Worm (Caenorhabditis elegans) whole organism, midembryonic: ENCODE data around the gene T24F1.7.

Source experiments
- cog-1 ChIP-seq: sonication (generic microtip); optimal IDR thresholded peaks from 2 replicates; lab custom pipeline; 2016; ENCODE audit warnings: missing genetic modification characterization, missing compliant biosample characterization
- klf-2 ChIP-seq: fragments of 200-800 bp; sonication (Bioruptor generic); conservative IDR thresholded peaks from 2 replicates; pipeline ENCODE4 v1.3.6; 2022; ENCODE audit warnings: missing genetic modification reagents, missing genetic modification characterization, missing compliant biosample characterization
- ref-1 ChIP-seq: fragments of 200-800 bp; sonication (Bioruptor generic); conservative IDR thresholded peaks from 2 replicates; pipeline ENCODE4 v1.3.6; 2022; ENCODE audit warnings: missing genetic modification reagents, missing genetic modification characterization, missing compliant biosample characterization
- tab-1 ChIP-seq: fragments of 200-800 bp; sonication (Bioruptor generic); IDR thresholded peaks from 2 replicates; pipeline ENCODE4 v1.3.6; 2022; ENCODE audit warnings: missing genetic modification characterization, missing compliant biosample characterization
- ztf-29 ChIP-seq: fragments of 200-800 bp; sonication (Bioruptor generic); IDR thresholded peaks from 2 replicates; pipeline ENCODE4 v1.3.6; 2022; ENCODE audit warnings: missing genetic modification reagents, missing genetic modification characterization, missing compliant biosample characterization

DNA sequence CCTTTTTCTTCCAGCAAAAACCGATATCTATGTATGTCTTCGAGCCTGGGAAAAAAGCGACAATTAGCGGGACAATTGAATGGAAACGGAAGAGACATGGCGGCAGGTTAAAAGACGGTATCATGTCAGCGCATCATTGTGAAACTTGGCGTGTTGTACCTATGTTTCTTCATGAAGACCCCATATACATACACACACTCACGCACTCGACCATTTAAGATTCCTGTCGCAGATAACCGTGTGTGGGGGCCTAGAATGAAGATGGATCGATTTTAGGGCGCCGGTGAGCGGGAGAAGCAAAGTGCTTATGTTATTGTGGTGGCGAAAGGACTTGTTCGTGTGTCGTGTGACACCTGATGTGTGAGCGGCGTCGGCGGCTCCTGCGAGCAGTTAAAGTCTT, 35.4 kb upstream of the T24F1.7 start:
- no peak for TF ChIP-seq cog-1 (tag; lab: Kevin White, UChicago)
- TF ChIP-seq klf-2: no peak
- no peak for TF ChIP-seq ztf-29
- no peak for TF ChIP-seq tab-1 (GFP tag; lab: Robert Waterston, UW)
- TF ChIP-seq ref-1: no peak
